Worm (Caenorhabditis elegans) whole organism, L4 larva: Measurements from ENCODE around the gene Y54F10AM.11.
A peak's percentile ranks its signal among the peaks of the same experiment; 100 is the strongest.

Experiments
- D1046.2 ChIP-seq: fragments of 200-800 bp; sonication (Bioruptor generic); IDR thresholded peaks from 2 replicates; pipeline ENCODE4 v1.3.6; 2022; ENCODE audit warnings: missing genetic modification characterization, missing compliant biosample characterization
- F10B5.3 ChIP-seq: sonication (generic microtip); optimal IDR thresholded peaks from 2 replicates; lab custom pipeline; 2016; ENCODE audit warnings: mild to moderate bottlenecking, missing genetic modification characterization, missing compliant biosample characterization
- R02D3.7 ChIP-seq: fragments of 150-350 bp; sonication (generic microtip); optimal IDR thresholded peaks from 3 replicates; lab custom pipeline; 2014; ENCODE audit warnings: missing biosample characterization, missing genetic modification characterization
- T26A8.4 ChIP-seq: fragments of 200-800 bp; sonication (Bioruptor generic); IDR thresholded peaks from 2 replicates; pipeline ENCODE4 v1.3.6; 2022; ENCODE audit warnings: missing genetic modification characterization, missing compliant biosample characterization
- Y5F2A.4 ChIP-seq: fragments of 200-800 bp; sonication (Bioruptor generic); optimal IDR thresholded peaks from 2 replicates; lab custom pipeline; 2018; ENCODE audit warnings: mild to moderate bottlenecking, missing genetic modification characterization, missing compliant biosample characterization
- ZK337.2 ChIP-seq: fragments of 200-800 bp; sonication (Bioruptor generic); IDR thresholded peaks from 2 replicates; pipeline ENCODE4 v1.3.6; 2022; ENCODE audit warnings: missing genetic modification reagents, missing genetic modification characterization, missing compliant biosample characterization
- aha-1 ChIP-seq: fragments of 150-350 bp; peaks from one replicate; lab custom pipeline; 2014; ENCODE audit warnings: missing biosample characterization, missing genetic modification characterization
- arid-1 ChIP-seq: fragments of 200-800 bp; sonication (Bioruptor generic); conservative IDR thresholded peaks from 2 replicates; pipeline ENCODE4 v1.3.6; 2022; ENCODE audit warnings: missing genetic modification reagents, missing genetic modification characterization, missing compliant biosample characterization
- attf-4 ChIP-seq: sonication (generic microtip); optimal IDR thresholded peaks from 3 replicates; lab custom pipeline; 2017; ENCODE audit warnings: missing biosample characterization, missing genetic modification characterization
- ceh-20 ChIP-seq: fragments of 200-800 bp; sonication (Bioruptor generic); IDR thresholded peaks from 2 replicates; pipeline ENCODE4 v1.3.6; 2022; ENCODE audit warnings: missing genetic modification reagents, missing genetic modification characterization, missing compliant biosample characterization
- ceh-28 ChIP-seq: fragments of 150-350 bp; optimal IDR thresholded peaks from 2 replicates; lab custom pipeline; 2014; ENCODE audit warnings: missing biosample characterization, missing genetic modification reagents, missing genetic modification characterization
- ceh-82 ChIP-seq: sonication (generic microtip); optimal IDR thresholded peaks from 2 replicates; lab custom pipeline; 2017; ENCODE audit warnings: missing biosample characterization, missing genetic modification characterization
- cey-2 ChIP-seq: sonication (generic microtip); optimal IDR thresholded peaks from 3 replicates; lab custom pipeline; 2017; ENCODE audit warnings: missing genetic modification characterization, mild to moderate bottlenecking, missing compliant biosample characterization, antibody characterized with exemption, borderline replicate concordance; ENCODE audit not compliant: insufficient read depth
- ctbp-1 ChIP-seq: fragments of 200-800 bp; sonication (Bioruptor generic); IDR thresholded peaks from 2 replicates; pipeline ENCODE4 v1.3.6; 2022; ENCODE audit warnings: missing genetic modification reagents, missing genetic modification characterization, missing compliant biosample characterization
- daf-16 ChIP-seq, 3 experiments: sonication (generic microtip); optimal IDR thresholded peaks; 2 replicates each; lab custom pipeline; 2016 to 2017; ENCODE audit warnings: missing genetic modification characterization in 3 of 3, missing genetic modification reagents in 3 of 3, mild to moderate bottlenecking in 2 of 3, missing compliant biosample characterization in 2 of 3, missing biosample characterization in 1 of 3, moderate library complexity in 1 of 3
- daf-8 ChIP-seq: fragments of 200-800 bp; sonication (Bioruptor generic); IDR thresholded peaks from 2 replicates; pipeline ENCODE4 v1.3.6; 2022; ENCODE audit warnings: missing genetic modification characterization, missing compliant biosample characterization
- dmd-8 ChIP-seq: fragments of 200-800 bp; sonication (Bioruptor generic); IDR thresholded peaks from 2 replicates; pipeline ENCODE4 v1.3.6; 2022; ENCODE audit warnings: missing genetic modification characterization, missing compliant biosample characterization
- dpl-1 ChIP-seq: fragments of 150-350 bp; optimal IDR thresholded peaks from 2 replicates; lab custom pipeline; 2014; ENCODE audit warnings: missing biosample characterization, missing genetic modification reagents, missing genetic modification characterization
- dve-1 ChIP-seq: sonication (generic microtip); optimal IDR thresholded peaks from 2 replicates; lab custom pipeline; 2017; ENCODE audit warnings: antibody characterized with exemption, mild to moderate bottlenecking, missing genetic modification characterization, missing compliant biosample characterization; ENCODE audit not compliant: insufficient read depth
- egl-27 ChIP-seq: sonication (generic microtip); optimal IDR thresholded peaks from 3 replicates; lab custom pipeline; 2017; ENCODE audit warnings: missing biosample characterization, missing genetic modification reagents, missing genetic modification characterization
- egl-43 ChIP-seq: fragments of 200-800 bp; sonication (Bioruptor generic); IDR thresholded peaks from 2 replicates; pipeline ENCODE4 v1.3.6; 2022; ENCODE audit warnings: missing genetic modification reagents, missing genetic modification characterization, missing compliant biosample characterization
- fkh-10 ChIP-seq: fragments of 150-350 bp; optimal IDR thresholded peaks from 2 replicates; lab custom pipeline; 2014; ENCODE audit warnings: missing biosample characterization, missing genetic modification reagents, missing genetic modification characterization
- fos-1 ChIP-seq: fragments of 150-350 bp; optimal IDR thresholded peaks from 2 replicates; lab custom pipeline; 2014; ENCODE audit warnings: missing biosample characterization, missing genetic modification characterization
- gei-8 ChIP-seq: fragments of 200-800 bp; sonication (Bioruptor generic); optimal IDR thresholded peaks from 2 replicates; lab custom pipeline; 2018; ENCODE audit warnings: mild to moderate bottlenecking, missing genetic modification characterization, missing compliant biosample characterization
- hif-1 ChIP-seq, 2 experiments: sonication (generic microtip); optimal IDR thresholded peaks; 2 replicates each; lab custom pipeline; 2016 to 2017; ENCODE audit warnings: missing compliant biosample characterization in 2 of 2, missing genetic modification characterization in 2 of 2, missing genetic modification reagents in 2 of 2, missing genotype in 2 of 2, mild to moderate bottlenecking in 1 of 2
- hlh-11 ChIP-seq: fragments of 200-800 bp; sonication (Bioruptor generic); optimal IDR thresholded peaks from 2 replicates; lab custom pipeline; 2018; ENCODE audit warnings: mild to moderate bottlenecking, missing genetic modification characterization, missing compliant biosample characterization
- lin-13 ChIP-seq: fragments of 150-350 bp; optimal IDR thresholded peaks from 2 replicates; lab custom pipeline; 2014; ENCODE audit warnings: missing biosample characterization, missing genetic modification reagents, missing genetic modification characterization
- lin-38 ChIP-seq: fragments of 200-800 bp; sonication (Bioruptor generic); IDR thresholded peaks from 2 replicates; pipeline ENCODE4 v1.3.6; 2022; ENCODE audit warnings: missing genetic modification reagents, missing genetic modification characterization, missing compliant biosample characterization
- lir-3 ChIP-seq: sonication (generic microtip); optimal IDR thresholded peaks from 2 replicates; lab custom pipeline; 2016; ENCODE audit warnings: mild to moderate bottlenecking, missing genetic modification characterization, missing compliant biosample characterization
- lsy-2 ChIP-seq, 2 experiments: fragments of 150-350 bp in 1 of 2; sonication (generic microtip) in 1 of 2; optimal IDR thresholded peaks; 2 replicates each; lab custom pipeline; 2014 to 2017; ENCODE audit warnings: missing biosample characterization in 2 of 2, missing genetic modification characterization in 2 of 2
- mdl-1 ChIP-seq, 2 experiments: fragments of 150-350 bp in 1 of 2; sonication (generic microtip) in 1 of 2; optimal IDR thresholded peaks; 2 replicates each; lab custom pipeline; 2014 to 2017; ENCODE audit warnings: missing biosample characterization in 2 of 2, missing genetic modification characterization in 2 of 2
- nhr-237 ChIP-seq: sonication (generic microtip); optimal IDR thresholded peaks from 2 replicates; lab custom pipeline; 2017; ENCODE audit warnings: missing biosample characterization, missing genetic modification characterization
- nhr-28 ChIP-seq: fragments of 150-350 bp; optimal IDR thresholded peaks from 2 replicates; lab custom pipeline; 2014; ENCODE audit warnings: missing biosample characterization, missing genetic modification characterization
- nhr-41 ChIP-seq: fragments of 200-800 bp; sonication (Bioruptor generic); IDR thresholded peaks from 2 replicates; pipeline ENCODE4 v1.3.6; 2022; ENCODE audit warnings: missing genetic modification reagents, missing genetic modification characterization, missing compliant biosample characterization
- nhr-48 ChIP-seq: sonication (generic microtip); optimal IDR thresholded peaks from 2 replicates; lab custom pipeline; 2016; ENCODE audit warnings: mild to moderate bottlenecking, missing genetic modification characterization, missing compliant biosample characterization
- nhr-6 ChIP-seq: fragments of 150-350 bp; optimal IDR thresholded peaks from 2 replicates; lab custom pipeline; 2014; ENCODE audit warnings: missing biosample characterization, missing genetic modification characterization
- nhr-76 ChIP-seq: fragments of 150-350 bp; optimal IDR thresholded peaks from 2 replicates; lab custom pipeline; 2014; ENCODE audit warnings: missing biosample characterization, missing genetic modification characterization
- pha-4 ChIP-seq, 2 experiments: fragments of 150-350 bp in 1 of 2; fragments of 200-800 bp in 1 of 2; sonication (Bioruptor generic) in 1 of 2; IDR thresholded peaks in 1 of 2; optimal IDR thresholded peaks in 1 of 2; 2 replicates each; pipeline versions ENCODE4 v1.3.6 to Lab custom; 2014 to 2022; ENCODE audit warnings: missing genetic modification characterization in 2 of 2, missing genetic modification reagents in 2 of 2, missing biosample characterization in 1 of 2, missing compliant biosample characterization in 1 of 2
- pqm-1 ChIP-seq: sonication (generic microtip); optimal IDR thresholded peaks from 2 replicates; lab custom pipeline; 2017; ENCODE audit warnings: missing biosample characterization, missing genetic modification characterization
- saeg-2 ChIP-seq: fragments of 200-800 bp; sonication (Bioruptor generic); IDR thresholded peaks from 2 replicates; pipeline ENCODE4 v1.3.6; 2022; ENCODE audit warnings: missing genetic modification reagents, missing genetic modification characterization, missing compliant biosample characterization
- sdz-12 ChIP-seq: fragments of 200-800 bp; sonication (Bioruptor generic); optimal IDR thresholded peaks from 2 replicates; lab custom pipeline; 2018; ENCODE audit warnings: mild to moderate bottlenecking, missing genetic modification characterization, missing compliant biosample characterization
- skn-1 ChIP-seq: fragments of 150-350 bp; optimal IDR thresholded peaks from 2 replicates; lab custom pipeline; 2014; ENCODE audit warnings: missing biosample characterization, missing genetic modification characterization
- snpc-1.2 ChIP-seq: fragments of 200-800 bp; sonication (Bioruptor generic); IDR thresholded peaks from 2 replicates; pipeline ENCODE4 v1.3.6; 2022; ENCODE audit warnings: missing genetic modification reagents, missing genetic modification characterization, missing compliant biosample characterization
- tag-97 ChIP-seq: fragments of 200-800 bp; sonication (Bioruptor generic); IDR thresholded peaks from 2 replicates; pipeline ENCODE4 v1.3.6; 2022; ENCODE audit warnings: missing genetic modification characterization, missing compliant biosample characterization
- unc-130 ChIP-seq: sonication (generic microtip); optimal IDR thresholded peaks from 2 replicates; lab custom pipeline; 2016; ENCODE audit warnings: missing genetic modification reagents, missing genetic modification characterization, missing compliant biosample characterization
- unc-39 ChIP-seq: sonication (generic microtip); optimal IDR thresholded peaks from 2 replicates; lab custom pipeline; 2017; ENCODE audit warnings: missing biosample characterization, missing genetic modification characterization
- unc-62 ChIP-seq, 3 experiments: fragments of 150-350 bp in 1 of 3; sonication (generic microtip); optimal IDR thresholded peaks in 2 of 3; peaks in 1 of 3; 1 replicate in 1 of 3; 2 replicates in 2 of 3; lab custom pipeline; 2014 to 2017; ENCODE audit warnings: missing biosample characterization in 3 of 3, missing genetic modification characterization in 3 of 3, missing genetic modification reagents in 3 of 3, missing genotype in 1 of 3
- zag-1 ChIP-seq: fragments of 150-350 bp; optimal IDR thresholded peaks from 2 replicates; lab custom pipeline; 2014; ENCODE audit warnings: missing biosample characterization, missing genetic modification characterization
- zfp-3 ChIP-seq: fragments of 200-800 bp; sonication (Bioruptor generic); conservative IDR thresholded peaks from 2 replicates; pipeline ENCODE4 v1.3.6; 2022; ENCODE audit warnings: missing genetic modification reagents, missing genetic modification characterization, missing compliant biosample characterization
- ztf-7 ChIP-seq: fragments of 150-350 bp; optimal IDR thresholded peaks from 2 replicates; lab custom pipeline; 2014; ENCODE audit warnings: missing biosample characterization, missing genetic modification characterization

The Y54F10AM.11 gene

DNA sequence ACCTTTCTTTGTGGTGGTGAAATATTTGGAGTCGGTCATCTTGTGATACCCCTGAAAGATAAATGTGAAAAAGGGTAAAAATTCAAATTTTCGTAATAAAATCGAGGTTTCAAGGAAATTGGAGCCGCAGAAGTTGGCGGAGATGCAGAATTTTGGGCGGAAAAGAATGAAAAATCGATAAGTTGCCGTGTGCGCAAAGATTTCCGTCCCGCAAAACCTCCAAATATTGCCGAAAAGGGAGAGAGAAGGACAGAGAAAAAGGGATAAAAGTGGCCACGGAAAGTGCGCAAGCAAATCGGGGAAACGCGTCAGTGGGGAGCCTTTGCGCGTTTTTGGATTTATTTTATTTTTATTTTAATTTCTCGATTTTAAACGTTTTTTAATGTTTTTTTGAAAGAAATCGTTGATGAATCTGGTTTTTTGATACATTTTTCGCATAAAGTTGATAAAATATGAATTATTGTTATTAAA is 33.2 kb upstream of the Y54F10AM.11 start, which contains the start of gene apb-1 (continued):
- TF ChIP-seq snpc-1.2 (GFP tag; lab: Robert Waterston, UW) = no peak
- peak; percentile 65 for TF ChIP-seq lin-13 (GFP tag; lab: Kevin White, UChicago)
- peak in 1 of 2 experiments; percentile 29 for TF ChIP-seq mdl-1 (tag; optimal IDR thresholded peaks at IDR 0.05; lab: Kevin White, UChicago)
- no peak for TF ChIP-seq nhr-41 (GFP tag; lab: Robert Waterston, UW)
- TF ChIP-seq nhr-48 = peak; percentile 57
- TF ChIP-seq saeg-2 = 0 out of 2 replicates have a peak, but pooled peaks have one; percentile 57
- TF ChIP-seq fos-1 (tag; lab: Kevin White, UChicago) = no peak
- no peak for TF ChIP-seq skn-1 (tag; lab: Kevin White, UChicago)
- TF ChIP-seq aha-1 = peak; percentile 44
- peak; percentile 71; the same call in 1 of the 2 replicates for TF ChIP-seq ceh-20 (GFP tag; lab: Robert Waterston, UW)
- no peak for TF ChIP-seq nhr-237 (tag; lab: Kevin White, UChicago)
- peak; percentile 88 for TF ChIP-seq dpl-1 (GFP tag; lab: Kevin White, UChicago)
- TF ChIP-seq ZK337.2 = no peak
- TF ChIP-seq R02D3.7 (tag; lab: Kevin White, UChicago) = no peak
- TF ChIP-seq nhr-28 (tag; lab: Kevin White, UChicago) = peak; percentile 39
- TF ChIP-seq zfp-3 (GFP tag; lab: Robert Waterston, UW) = peak; percentile 43; the same call in 1 of the 2 replicates
- TF ChIP-seq sdz-12 (GFP tag; lab: Kevin White, UChicago) = no peak
- TF ChIP-seq lsy-2 (tag; optimal IDR thresholded peaks at IDR 0.05; lab: Kevin White, UChicago) = peak; percentile 73 to 96
- TF ChIP-seq unc-130 (GFP tag; lab: Kevin White, UChicago) = peak; percentile 44
- peak; percentile 50 for TF ChIP-seq Y5F2A.4 (GFP tag; lab: Kevin White, UChicago)
- TF ChIP-seq lin-38 (GFP tag; lab: Robert Waterston, UW) = peak; percentile 92
- TF ChIP-seq T26A8.4 (GFP tag; lab: Robert Waterston, UW) = no peak
- TF ChIP-seq unc-39 (tag; lab: Kevin White, UChicago) = no peak
- TF ChIP-seq nhr-6 = peak; percentile 92
- no peak for TF ChIP-seq tag-97
- no peak for TF ChIP-seq attf-4
- TF ChIP-seq dve-1 = peak; percentile 94
- no peak for TF ChIP-seq zag-1
- TF ChIP-seq ztf-7 (tag; lab: Kevin White, UChicago) = peak; percentile 83
- no peak for TF ChIP-seq lir-3 (tag; lab: Kevin White, UChicago)
- 0 out of 2 replicates have a peak, but pooled peaks have one; percentile 66 for TF ChIP-seq D1046.2
- TF ChIP-seq ceh-28 (tag; lab: Kevin White, UChicago) = peak; percentile 40
- TF ChIP-seq egl-27 (tag; lab: Kevin White, UChicago) = no peak
- peak; percentile 95 for TF ChIP-seq fkh-10 (GFP tag; lab: Kevin White, UChicago)
- no peak for TF ChIP-seq cey-2
- TF ChIP-seq hlh-11 (tag; lab: Kevin White, UChicago) = no peak
- peak; percentile 88 for TF ChIP-seq egl-43 (GFP tag; lab: Robert Waterston, UW)
- no peak for TF ChIP-seq gei-8 (GFP tag; lab: Kevin White, UChicago)
- TF ChIP-seq pha-4 (GFP tag; IDR thresholded peaks at IDR 0.05; lab: Robert Waterston, UW) = peak; percentile 84
- TF ChIP-seq pha-4 (tag; optimal IDR thresholded peaks at IDR 0.05; lab: Kevin White, UChicago) = peak; percentile 86
- TF ChIP-seq F10B5.3 (tag; lab: Kevin White, UChicago) = peak; percentile 80
- no peak for TF ChIP-seq daf-8 (GFP tag; lab: Robert Waterston, UW)
- TF ChIP-seq daf-16 (GFP tag; optimal IDR thresholded peaks at IDR 0.05; lab: Kevin White, UChicago) = peak in 1 of 2 experiments; percentile 30
- peak; percentile 40 for TF ChIP-seq daf-16 (tag; optimal IDR thresholded peaks at IDR 0.05; lab: Kevin White, UChicago)
- peak; percentile 95 for TF ChIP-seq ctbp-1 (GFP tag; lab: Robert Waterston, UW)
- TF ChIP-seq arid-1 (GFP tag; lab: Robert Waterston, UW) = peak; percentile 90
- TF ChIP-seq ceh-82 (tag; lab: Kevin White, UChicago) = no peak
- TF ChIP-seq pqm-1 (tag; lab: Kevin White, UChicago) = no peak
- TF ChIP-seq hif-1 (tag; optimal IDR thresholded peaks at IDR 0.05; lab: Kevin White, UChicago) = peak in 1 of 2 experiments; percentile 59
- TF ChIP-seq dmd-8 (GFP tag; lab: Robert Waterston, UW) = no peak
- TF ChIP-seq nhr-76 (tag; lab: Kevin White, UChicago) = no peak
- peak in 1 of 2 experiments; percentile 99 for TF ChIP-seq unc-62 (GFP tag; optimal IDR thresholded peaks at IDR 0.05 in 1 of 2; lab: Kevin White, UChicago)
- TF ChIP-seq unc-62 (tag; optimal IDR thresholded peaks at IDR 0.05; lab: Kevin White, UChicago) = no peak
